Worm (Caenorhabditis elegans): ENCODE results near the gene idpp-3.
"Not testable (repeated sequence)": the region's sequence is repeated elsewhere in the genome, so short reads cannot be mapped to it uniquely, and the experiment has no call there.

The idpp-3 gene

ce11 chrX:14966515-14966914 is 5.1 kb upstream of the idpp-3 start, which contains the start of gene F20D1.22:
F20D1.22 (plus strand) TSS chrX:14966815.
- not testable (repeated sequence) for TF ChIP-seq unc-86 (tag; optimal IDR thresholded peaks at IDR 0.05); ceh-6 (GFP tag; optimal IDR thresholded peaks at IDR 0.05); che-1 (tag; optimal IDR thresholded peaks at IDR 0.05)

ce11 chrX:14965761-14966160 is 4.4 kb upstream of the idpp-3 start, which contains the start of gene F45B8.5:
F45B8.5 (plus strand) TSS chrX:14966061.
- TF ChIP-seq rnt-1 (tag; optimal IDR thresholded peaks at IDR 0.05), result no peak
- no peak for TF ChIP-seq ceh-9 (tag; optimal IDR thresholded peaks at IDR 0.05)
- no peak for TF ChIP-seq hlh-13 (GFP tag; optimal IDR thresholded peaks at IDR 0.05)
- TF ChIP-seq dmd-4 (tag; optimal IDR thresholded peaks at IDR 0.05; ENCODE audit: borderline replicate concordance), result no peak
- no peak for TF ChIP-seq syd-9 (tag; optimal IDR thresholded peaks at IDR 0.05)
- no peak for TF ChIP-seq unc-86 (tag; optimal IDR thresholded peaks at IDR 0.05)
- TF ChIP-seq hlh-30 (tag; optimal IDR thresholded peaks at IDR 0.05; ENCODE audit: insufficient read depth), result no peak
- no peak for TF ChIP-seq sox-4 (tag; optimal IDR thresholded peaks at IDR 0.05)
- TF ChIP-seq gmeb-2 (tag; optimal IDR thresholded peaks at IDR 0.05), result no peak
- TF ChIP-seq ama-1 (optimal IDR thresholded peaks at IDR 0.05), result no peak
- TF ChIP-seq pax-1 (tag; optimal IDR thresholded peaks at IDR 0.05), result no peak
- TF ChIP-seq npax-4 (tag; optimal IDR thresholded peaks at IDR 0.05), result no peak
- no peak for TF ChIP-seq ceh-2 (tag; optimal IDR thresholded peaks at IDR 0.05)
- TF ChIP-seq nfya-1 (tag; optimal IDR thresholded peaks at IDR 0.05), result no peak
- no peak for TF ChIP-seq ztf-16 (tag; optimal IDR thresholded peaks at IDR 0.05)
- TF ChIP-seq dve-1 (tag; optimal IDR thresholded peaks at IDR 0.05), result no peak
- no peak for TF ChIP-seq ceh-48 (tag; optimal IDR thresholded peaks at IDR 0.05)
- no peak for TF ChIP-seq sdc-2 (tag; optimal IDR thresholded peaks at IDR 0.05)

- TF ChIP-seq hlh-30 (tag; optimal IDR thresholded peaks at IDR 0.05; ENCODE audit: insufficient read depth) (no peak), nhr-11 (tag; optimal IDR thresholded peaks at IDR 0.05) (no peak), hlh-6 (tag; optimal IDR thresholded peaks at IDR 0.05) (no peak), fax-1 (tag; optimal IDR thresholded peaks at IDR 0.05) (no peak), C38D4.7 (GFP tag; optimal IDR thresholded peaks at IDR 0.05) (no peak), unc-86 (tag; optimal IDR thresholded peaks at IDR 0.05) (no peak), unc-55 (GFP tag; optimal IDR thresholded peaks at IDR 0.05) (no peak), eyg-1 (tag; optimal IDR thresholded peaks at IDR 0.05) (no peak), unc-42 (tag; optimal IDR thresholded peaks at IDR 0.05) (no peak), pag-3 (tag; optimal IDR thresholded peaks at IDR 0.05; ENCODE audit: borderline replicate concordance) (no peak), ceh-18 (tag; optimal IDR thresholded peaks at IDR 0.05) (no peak), nfya-1 (tag; optimal IDR thresholded peaks at IDR 0.05) (no peak), pha-4 (tag; optimal IDR thresholded peaks at IDR 0.05) (no peak), pqm-1 (tag; optimal IDR thresholded peaks at IDR 0.05) (no peak), ceh-45 (GFP tag; IDR thresholded peaks at IDR 0.05) (no peak), mec-3 (tag; optimal IDR thresholded peaks at IDR 0.05; ENCODE audit: borderline replicate concordance) (no peak), ahr-1 (tag; optimal IDR thresholded peaks at IDR 0.05) (no peak), ceh-48 (tag; optimal IDR thresholded peaks at IDR 0.05) (no peak), sox-2 (GFP tag; IDR thresholded peaks at IDR 0.05) (no peak)
Measured at ce11 chrX:14964253-14964652, 2.9 kb upstream of the idpp-3 start, which contains the start of gene rgs-11. rgs-11 (plus strand) TSS chrX:14964553.

- no peak for TF ChIP-seq pax-1 (tag; optimal IDR thresholded peaks at IDR 0.05)
- TF ChIP-seq tbx-2 (tag; optimal IDR thresholded peaks at IDR 0.05), result no peak
- no peak for TF ChIP-seq unc-55 (GFP tag; optimal IDR thresholded peaks at IDR 0.05)
- no peak for TF ChIP-seq ceh-14 (tag; optimal IDR thresholded peaks at IDR 0.05)
- no peak for TF ChIP-seq nhr-11 (tag; optimal IDR thresholded peaks at IDR 0.05)
- TF ChIP-seq fax-1 (tag; optimal IDR thresholded peaks at IDR 0.05), result no peak
- TF ChIP-seq pha-4 (tag; optimal IDR thresholded peaks at IDR 0.05), result no peak
- TF ChIP-seq ttx-3 (tag; optimal IDR thresholded peaks at IDR 0.05), result no peak
Measured at ce11 chrX:14962456-14962855, 1.1 kb upstream of the idpp-3 start, which contains the start of gene rgs-10. rgs-10 (plus strand) TSS chrX:14962756.
